Fruit fly (Drosophila melanogaster): ENCODE measurements around the gene mys.

dm6 chrX:8060921-8061270, 549 bp upstream of the mys start:
- TF ChIP-seq CTCF (optimal IDR thresholded peaks at IDR 0.05), result peak in 1 of 2 experiments; percentile 39
- peak; percentile 14 for TF ChIP-seq CG8478 (optimal IDR thresholded peaks at IDR 0.05)

Measured in S2 (cell line).